Worm (Caenorhabditis elegans) whole organism, young adult: ENCODE data around the gene cpr-2.

Experiments used
- B0019.2 ChIP-seq: fragments of 200-800 bp; sonication (Bioruptor generic); conservative IDR thresholded peaks from 2 replicates; pipeline ENCODE4 v1.3.6; 2022; ENCODE audit warnings: missing genetic modification reagents, missing genetic modification characterization, missing compliant biosample characterization
- B0261.1 ChIP-seq: sonication (generic microtip); optimal IDR thresholded peaks from 2 replicates; lab custom pipeline; 2016; ENCODE audit warnings: mild to moderate bottlenecking, missing genetic modification characterization, moderate library complexity, missing compliant biosample characterization
- C06A6.2 ChIP-seq: fragments of 200-800 bp; sonication (Bioruptor generic); conservative IDR thresholded peaks from 2 replicates; pipeline ENCODE4 v1.3.6; 2022; ENCODE audit warnings: missing genetic modification characterization, missing compliant biosample characterization
- D2030.7 ChIP-seq: fragments of 200-800 bp; sonication (Bioruptor generic); IDR thresholded peaks from 2 replicates; pipeline ENCODE4 v1.3.6; 2022; ENCODE audit warnings: missing genetic modification reagents, missing genetic modification characterization, missing compliant biosample characterization
- F57A8.1 ChIP-seq: fragments of 200-800 bp; sonication (Bioruptor generic); optimal IDR thresholded peaks from 2 replicates; lab custom pipeline; 2018; ENCODE audit warnings: mild to moderate bottlenecking, missing genetic modification characterization, moderate library complexity, missing compliant biosample characterization
- K11D2.4 ChIP-seq: fragments of 200-800 bp; sonication (Bioruptor generic); IDR thresholded peaks from 2 replicates; pipeline ENCODE4 v1.3.6; 2022; ENCODE audit warnings: missing genetic modification reagents, missing genetic modification characterization, missing compliant biosample characterization
- Y53G8AR.9 ChIP-seq: fragments of 200-800 bp; sonication (Bioruptor generic); conservative IDR thresholded peaks from 2 replicates; pipeline ENCODE4 v1.3.6; 2022; ENCODE audit warnings: missing genetic modification reagents, missing genetic modification characterization, missing compliant biosample characterization
- ZK185.1 ChIP-seq: sonication (generic microtip); optimal IDR thresholded peaks from 2 replicates; lab custom pipeline; 2016; ENCODE audit warnings: mild to moderate bottlenecking, missing genetic modification characterization, missing compliant biosample characterization; ENCODE audit not compliant: poor library complexity, severe bottlenecking
- akir-1 ChIP-seq: fragments of 200-800 bp; sonication (Bioruptor generic); optimal IDR thresholded peaks from 2 replicates; lab custom pipeline; 2018; ENCODE audit warnings: mild to moderate bottlenecking, missing genetic modification characterization, moderate library complexity, missing compliant biosample characterization
- aptf-2 ChIP-seq: fragments of 200-800 bp; sonication (Bioruptor generic); conservative IDR thresholded peaks from 2 replicates; pipeline ENCODE4 v1.3.6; 2022; ENCODE audit warnings: missing genetic modification reagents, missing genetic modification characterization, missing compliant biosample characterization
- attf-6 ChIP-seq: fragments of 200-800 bp; sonication (Bioruptor generic); IDR thresholded peaks from 2 replicates; pipeline ENCODE4 v1.3.6; 2022; ENCODE audit warnings: missing genetic modification reagents, missing genetic modification characterization, missing compliant biosample characterization
- ceh-100 ChIP-seq: fragments of 200-800 bp; sonication (Bioruptor generic); IDR thresholded peaks from 2 replicates; pipeline ENCODE4 v1.3.6; 2022; ENCODE audit warnings: missing genetic modification reagents, missing genetic modification characterization, missing compliant biosample characterization
- die-1 ChIP-seq: sonication (generic microtip); optimal IDR thresholded peaks from 2 replicates; lab custom pipeline; 2016; ENCODE audit warnings: missing genotype, mild to moderate bottlenecking, missing genetic modification characterization, missing compliant biosample characterization
- dox-1 ChIP-seq: fragments of 200-800 bp; sonication (Bioruptor generic); IDR thresholded peaks from 2 replicates; pipeline ENCODE4 v1.3.6; 2022; ENCODE audit warnings: missing genetic modification reagents, missing genetic modification characterization, missing compliant biosample characterization
- egl-18 ChIP-seq: fragments of 200-800 bp; sonication (Bioruptor generic); IDR thresholded peaks from 2 replicates; pipeline ENCODE4 v1.3.6; 2022; ENCODE audit warnings: missing genetic modification reagents, missing genetic modification characterization, missing compliant biosample characterization
- egrh-3 ChIP-seq: fragments of 200-800 bp; sonication (Bioruptor generic); IDR thresholded peaks from 2 replicates; pipeline ENCODE4 v1.3.6; 2022; ENCODE audit warnings: missing genetic modification reagents, missing genetic modification characterization, missing compliant biosample characterization
- ekl-4 ChIP-seq: fragments of 200-800 bp; sonication (Bioruptor generic); IDR thresholded peaks from 2 replicates; pipeline ENCODE4 v1.3.6; 2022; ENCODE audit warnings: missing genetic modification reagents, missing genetic modification characterization, missing compliant biosample characterization
- gei-17 ChIP-seq: fragments of 200-800 bp; sonication (Bioruptor generic); optimal IDR thresholded peaks from 2 replicates; lab custom pipeline; 2018; ENCODE audit warnings: mild to moderate bottlenecking, missing genetic modification characterization, missing compliant biosample characterization
- hsf-1 ChIP-seq: fragments of 200-800 bp; sonication (Bioruptor generic); IDR thresholded peaks from 2 replicates; pipeline ENCODE4 v1.3.6; 2022; ENCODE audit warnings: missing genetic modification reagents, missing genetic modification characterization, missing compliant biosample characterization
- lag-1 ChIP-seq: fragments of 200-800 bp; sonication (Bioruptor generic); IDR thresholded peaks from 2 replicates; pipeline ENCODE4 v1.3.6; 2022; ENCODE audit warnings: missing genetic modification reagents, missing genetic modification characterization, missing compliant biosample characterization
- madf-6 ChIP-seq: fragments of 200-800 bp; sonication (Bioruptor generic); IDR thresholded peaks from 2 replicates; pipeline ENCODE4 v1.3.6; 2022; ENCODE audit warnings: missing genetic modification reagents, missing genetic modification characterization, missing compliant biosample characterization
- madf-8 ChIP-seq: fragments of 200-800 bp; sonication (Bioruptor generic); conservative IDR thresholded peaks from 2 replicates; pipeline ENCODE4 v1.3.6; 2022; ENCODE audit warnings: missing genetic modification reagents, missing genetic modification characterization, missing compliant biosample characterization
- mxl-1 ChIP-seq: sonication (generic microtip); optimal IDR thresholded peaks from 2 replicates; lab custom pipeline; 2016; ENCODE audit warnings: missing genetic modification characterization, missing compliant biosample characterization
- nfya-1 ChIP-seq: sonication (generic microtip); optimal IDR thresholded peaks from 2 replicates; lab custom pipeline; 2017; ENCODE audit warnings: antibody characterized with exemption, missing compliant biosample characterization, missing genetic modification characterization, borderline replicate concordance; ENCODE audit not compliant: insufficient read depth
- nhr-80 ChIP-seq: sonication (generic microtip); optimal IDR thresholded peaks from 2 replicates; lab custom pipeline; 2016; ENCODE audit warnings: missing genetic modification characterization, missing compliant biosample characterization
- pbrm-1 ChIP-seq: fragments of 200-800 bp; sonication (Bioruptor generic); IDR thresholded peaks from 2 replicates; pipeline ENCODE4 v1.3.6; 2022; ENCODE audit warnings: missing genetic modification reagents, missing genetic modification characterization, missing compliant biosample characterization
- rpc-1 ChIP-seq, 2 experiments: fragments of 150-350 bp in 1 of 2; sonication (generic microtip) in 1 of 2; optimal IDR thresholded peaks; 2 replicates each; lab custom pipeline; 2014 to 2018; ENCODE audit warnings: missing biosample characterization in 1 of 2, missing genetic modification characterization in 1 of 2, missing genetic modification reagents in 1 of 2, missing genotype in 1 of 2
- sdz-38 ChIP-seq: sonication (generic microtip); optimal IDR thresholded peaks from 2 replicates; lab custom pipeline; 2016; ENCODE audit warnings: missing genotype, missing genetic modification characterization, missing compliant biosample characterization
- snpc-3.4 ChIP-seq: sonication (generic microtip); optimal IDR thresholded peaks from 2 replicates; lab custom pipeline; 2017; ENCODE audit warnings: missing genetic modification characterization, mild to moderate bottlenecking, missing compliant biosample characterization, antibody characterized with exemption, moderate library complexity, missing genotype, missing genetic modification reagents
- tbp1 ChIP-seq: fragments of 200-800 bp; sonication (Bioruptor generic); optimal IDR thresholded peaks from 2 replicates; lab custom pipeline; 2018; ENCODE audit warnings: mild to moderate bottlenecking, missing genetic modification characterization, missing compliant biosample characterization
- unc-130 ChIP-seq: sonication (generic microtip); optimal IDR thresholded peaks from 2 replicates; lab custom pipeline; 2016; ENCODE audit warnings: missing genetic modification reagents, missing genetic modification characterization, missing compliant biosample characterization
- unc-62 ChIP-seq: fragments of 150-350 bp; optimal IDR thresholded peaks from 2 replicates; lab custom pipeline; 2014; ENCODE audit warnings: missing biosample characterization, missing genetic modification reagents, missing genetic modification characterization
- xnd-1 ChIP-seq: sonication (generic microtip); optimal IDR thresholded peaks from 2 replicates; lab custom pipeline; 2016; ENCODE audit warnings: missing genotype, missing genetic modification reagents, missing genetic modification characterization, missing compliant biosample characterization
- zfh-2 ChIP-seq: fragments of 200-800 bp; sonication (Bioruptor generic); conservative IDR thresholded peaks from 2 replicates; pipeline ENCODE4 v1.3.6; 2022; ENCODE audit warnings: missing genetic modification reagents, missing genetic modification characterization, missing compliant biosample characterization
- ztf-22 ChIP-seq: fragments of 200-800 bp; sonication (Bioruptor generic); optimal IDR thresholded peaks from 2 replicates; lab custom pipeline; 2018; ENCODE audit warnings: mild to moderate bottlenecking, missing genetic modification characterization, moderate library complexity, missing compliant biosample characterization
- ztf-6 ChIP-seq: fragments of 200-800 bp; sonication (Bioruptor generic); IDR thresholded peaks from 2 replicates; pipeline ENCODE4 v1.3.6; 2022; ENCODE audit warnings: missing genetic modification reagents, missing genetic modification characterization, missing compliant biosample characterization

cpr-2 gene

ce11 chrV:16565639-16566038 is 31.7 kb upstream of the cpr-2 start, which contains the start of gene sru-45:
TSS of gene sru-45 (plus strand) at chrV:16565939.
- TF ChIP-seq sdz-38 (tag; lab: Kevin White, UChicago) (no peak), xnd-1 (no peak)
- TF ChIP-seq, all 124 proteins: peak for 0

ce11 chrV:16552929-16553328 is 19.0 kb upstream of the cpr-2 start, which contains the start of gene Y32B12B.4:
TSS of gene Y32B12B.4 (plus strand) at chrV:16553327.
- TF ChIP-seq unc-130 (peak; percentile 34), lag-1 (GFP tag; lab: Robert Waterston, UW) (no peak), Y53G8AR.9 (no peak), D2030.7 (GFP tag; lab: Robert Waterston, UW) (0 out of 2 replicates have a peak, but pooled peaks have one; percentile 13), tbp1 (no peak), aptf-2 (GFP tag; lab: Robert Waterston, UW) (0 out of 2 replicates have a peak, but pooled peaks have one; percentile 9), hsf-1 (GFP tag; lab: Robert Waterston, UW) (no peak), mxl-1 (tag; lab: Kevin White, UChicago) (no peak), madf-8 (no peak), ceh-100 (peak; percentile 90), sdz-38 (tag; lab: Kevin White, UChicago) (no peak), nhr-80 (tag; lab: Kevin White, UChicago) (no peak), egrh-3 (GFP tag; lab: Robert Waterston, UW) (0 out of 2 replicates have a peak, but pooled peaks have one; percentile 5), ZK185.1 (tag; lab: Kevin White, UChicago) (no peak), zfh-2 (GFP tag; lab: Robert Waterston, UW) (no peak), B0019.2 (GFP tag; lab: Robert Waterston, UW) (no peak), egl-18 (GFP tag; lab: Robert Waterston, UW) (no peak), ztf-22 (no peak), ztf-6 (no peak), unc-62 (GFP tag; lab: Kevin White, UChicago) (no peak), akir-1 (GFP tag; lab: Kevin White, UChicago) (no peak)

ce11 chrV:16550680-16551079 is 16.8 kb upstream of the cpr-2 start, which contains the start of gene srbc-65:
TSS of gene srbc-65 (plus strand) at chrV:16550980.
- TF ChIP-seq K11D2.4 (GFP tag; lab: Robert Waterston, UW) (no peak), aptf-2 (GFP tag; lab: Robert Waterston, UW) (no peak), hsf-1 (GFP tag; lab: Robert Waterston, UW) (no peak)

DNA sequence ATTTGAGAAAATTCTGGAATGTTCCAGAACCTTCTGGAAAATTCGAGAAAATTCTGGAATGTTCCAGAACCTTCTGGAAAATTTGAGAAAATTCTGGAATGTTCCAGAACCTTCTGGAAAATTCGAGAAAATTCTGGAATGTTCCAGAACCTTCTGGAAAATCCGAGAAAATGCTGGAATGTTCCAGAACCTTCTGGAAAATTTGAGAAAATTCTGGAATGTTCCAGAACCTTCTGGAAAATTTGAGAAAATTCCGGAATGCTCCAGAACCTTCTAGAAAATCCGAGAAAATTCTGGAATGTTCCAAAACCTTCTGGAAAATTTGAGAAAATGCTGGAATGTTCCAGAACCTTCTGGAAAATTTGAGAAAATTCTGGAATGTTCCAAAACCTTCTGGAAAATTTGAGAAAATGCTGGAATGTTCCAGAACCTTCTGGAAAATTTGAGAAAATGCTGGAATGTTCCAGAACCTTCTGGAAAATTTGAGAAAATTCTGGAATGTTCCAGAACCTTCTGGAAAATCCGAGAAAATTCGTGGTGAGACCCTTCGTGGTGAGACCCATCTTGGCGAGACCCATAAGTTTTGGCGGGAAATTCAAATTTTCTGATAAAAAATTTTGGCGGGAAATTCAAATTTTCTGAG is 14.2 kb upstream of the cpr-2 start:
- TF ChIP-seq madf-6 (GFP tag; lab: Robert Waterston, UW), result peak; percentile 30; the same call in 1 of the 2 replicates
- TF ChIP-seq pbrm-1 (GFP tag; lab: Robert Waterston, UW), result 0 out of 2 replicates have a peak, but pooled peaks have one; percentile 13
- peak; percentile 13 for TF ChIP-seq egrh-3 (GFP tag; lab: Robert Waterston, UW)
- peak; percentile 96 for TF ChIP-seq hsf-1 (GFP tag; lab: Robert Waterston, UW)
- peak; percentile 74 for TF ChIP-seq dox-1 (GFP tag; lab: Robert Waterston, UW)

ce11 chrV:16540657-16541056 is 6.8 kb upstream of the cpr-2 start:
- TF ChIP-seq Y53G8AR.9 (no peak), hsf-1 (GFP tag; lab: Robert Waterston, UW) (no peak), ceh-100 (no peak), snpc-3.4 (no peak), F57A8.1 (GFP tag; lab: Kevin White, UChicago) (no peak)

ce11 chrV:16539666-16540065 is 5.8 kb upstream of the cpr-2 start:
- no peak for TF ChIP-seq C06A6.2 (GFP tag; lab: Robert Waterston, UW)
- TF ChIP-seq rpc-1 (optimal IDR thresholded peaks at IDR 0.05; lab: Kevin White, UChicago), result no peak
- TF ChIP-seq rpc-1 (tag; optimal IDR thresholded peaks at IDR 0.05; lab: Kevin White, UChicago), result no peak
- no peak for TF ChIP-seq B0261.1
- no peak for TF ChIP-seq attf-6 (GFP tag; lab: Robert Waterston, UW)
- TF ChIP-seq nfya-1, result no peak
- TF ChIP-seq ekl-4 (GFP tag; lab: Robert Waterston, UW), result no peak
- TF ChIP-seq die-1, result no peak
- TF ChIP-seq gei-17 (GFP tag; lab: Kevin White, UChicago), result no peak
